Fruit fly (Drosophila melanogaster) whole organism, embryonic: ENCODE results near the gene ClC-c.

Experiments
- Atf6 ChIP-seq: fragments of 200-800 bp; sonication (Bioruptor generic); IDR thresholded peaks from 2 replicates; pipeline ENCODE4 v1.3.6; 2022; ENCODE audit warnings: missing biosample characterization, missing genetic modification characterization
- Bdp1 ChIP-seq: fragments of 200-800 bp; sonication (Bioruptor generic); optimal IDR thresholded peaks from 3 replicates; lab custom pipeline; 2016; ENCODE audit warnings: missing biosample characterization, missing genetic modification characterization
- CG10147 ChIP-seq: fragments of 200-800 bp; sonication (Bioruptor generic); optimal IDR thresholded peaks from 2 replicates; lab custom pipeline; 2019; ENCODE audit warnings: missing biosample characterization, mild to moderate bottlenecking, missing genetic modification characterization, moderate library complexity
- CG10209 ChIP-seq: fragments of 200-800 bp; sonication (Bioruptor generic); optimal IDR thresholded peaks from 3 replicates; lab custom pipeline; 2017; ENCODE audit warnings: missing biosample characterization, mild to moderate bottlenecking, missing genetic modification characterization, missing genetic modification reagents
- CG10543 ChIP-seq: fragments of 200-800 bp; sonication (Bioruptor generic); optimal IDR thresholded peaks from 3 replicates; lab custom pipeline; 2017; ENCODE audit warnings: missing biosample characterization, mild to moderate bottlenecking, missing genetic modification characterization, moderate library complexity
- CG11504 ChIP-seq: fragments of 200-800 bp; sonication (Bioruptor generic); optimal IDR thresholded peaks from 3 replicates; lab custom pipeline; 2019; ENCODE audit warnings: missing biosample characterization, mild to moderate bottlenecking, missing genetic modification characterization, moderate library complexity
- CG12071 ChIP-seq: fragments of 200-800 bp; sonication (Bioruptor generic); optimal IDR thresholded peaks from 3 replicates; lab custom pipeline; 2018; ENCODE audit warnings: missing biosample characterization, mild to moderate bottlenecking, missing genetic modification characterization
- CG12391 ChIP-seq: fragments of 200-800 bp; sonication (Bioruptor generic); optimal IDR thresholded peaks from 3 replicates; lab custom pipeline; 2018; ENCODE audit warnings: missing biosample characterization, mild to moderate bottlenecking, missing genetic modification characterization, moderate library complexity
- CG12769 ChIP-seq: fragments of 200-800 bp; sonication (Bioruptor generic); optimal IDR thresholded peaks from 2 replicates; lab custom pipeline; 2019; ENCODE audit warnings: missing biosample characterization, mild to moderate bottlenecking, missing genetic modification characterization, moderate library complexity
- CG13775 ChIP-seq: fragments of 200-800 bp; sonication (Bioruptor generic); optimal IDR thresholded peaks from 3 replicates; lab custom pipeline; 2017; ENCODE audit warnings: missing biosample characterization, mild to moderate bottlenecking, missing genetic modification characterization
- CG14050 ChIP-seq: fragments of 200-800 bp; sonication (Bioruptor generic); IDR thresholded peaks from 3 replicates; pipeline ENCODE4 v1.3.6; 2022; ENCODE audit warnings: missing biosample characterization, missing genetic modification characterization
- CG16813 ChIP-seq: fragments of 200-800 bp; sonication (Bioruptor generic); IDR thresholded peaks from 3 replicates; pipeline ENCODE4 v1.3.6; 2022; ENCODE audit warnings: missing biosample characterization, missing genetic modification characterization; ENCODE audit not compliant: partially characterized antibody
- CG2120 ChIP-seq: fragments of 200-800 bp; sonication (Bioruptor generic); optimal IDR thresholded peaks from 3 replicates; lab custom pipeline; 2016; ENCODE audit warnings: missing biosample characterization, missing genetic modification characterization
- CG6689 ChIP-seq: fragments of 200-800 bp; sonication (Bioruptor generic); IDR thresholded peaks from 2 replicates; pipeline ENCODE4 v1.3.6; 2022; ENCODE audit warnings: missing biosample characterization, missing genetic modification characterization
- CG7357 ChIP-seq: fragments of 200-800 bp; sonication (Bioruptor generic); IDR thresholded peaks from 3 replicates; pipeline ENCODE4 v1.3.6; 2022; ENCODE audit warnings: missing biosample characterization, missing genetic modification characterization
- CG8089 ChIP-seq: fragments of 200-800 bp; sonication (Bioruptor generic); optimal IDR thresholded peaks from 3 replicates; lab custom pipeline; 2016; ENCODE audit warnings: missing biosample characterization, missing genetic modification characterization
- CG8924 ChIP-seq: fragments of 200-800 bp; optimal IDR thresholded peaks from 3 replicates; lab custom pipeline; 2019; ENCODE audit warnings: missing biosample characterization, mild to moderate bottlenecking, missing genetic modification characterization, moderate library complexity
- CHES-1-like ChIP-seq: fragments of 200-800 bp; sonication (Bioruptor generic); optimal IDR thresholded peaks from 2 replicates; lab custom pipeline; 2016; ENCODE audit warnings: missing biosample characterization, missing genetic modification characterization
- CkIIα-i1 ChIP-seq: fragments of 200-800 bp; sonication (Bioruptor generic); IDR thresholded peaks from 2 replicates; pipeline ENCODE4 v1.3.6; 2022; ENCODE audit warnings: missing biosample characterization, missing genetic modification characterization
- Deaf1 ChIP-seq: fragments of 200-800 bp; optimal IDR thresholded peaks from 3 replicates; lab custom pipeline; 2019; ENCODE audit warnings: missing biosample characterization, mild to moderate bottlenecking, missing genetic modification characterization, moderate library complexity
- E2f2 ChIP-seq: fragments of 200-800 bp; sonication (Bioruptor generic); IDR thresholded peaks from 2 replicates; pipeline ENCODE4 v1.3.6; 2022; ENCODE audit warnings: missing biosample characterization, missing genetic modification characterization
- Elba2 ChIP-seq: fragments of 200-800 bp; sonication (Bioruptor generic); optimal IDR thresholded peaks from 3 replicates; lab custom pipeline; 2016; ENCODE audit warnings: missing biosample characterization, missing genetic modification characterization
- Gug ChIP-seq: fragments of 200-800 bp; sonication (Bioruptor generic); IDR thresholded peaks from 4 replicates; pipeline ENCODE4 v1.3.6; 2022; ENCODE audit warnings: missing biosample characterization, missing genetic modification characterization
- HHEX ChIP-seq: fragments of 200-800 bp; sonication (Bioruptor generic); optimal IDR thresholded peaks from 3 replicates; lab custom pipeline; 2017; ENCODE audit warnings: missing biosample characterization, mild to moderate bottlenecking, missing genetic modification characterization, missing genetic modification reagents
- HLH54F ChIP-seq: fragments of 200-800 bp; sonication (Bioruptor generic); optimal IDR thresholded peaks from 3 replicates; lab custom pipeline; 2016; ENCODE audit warnings: missing biosample characterization, missing genetic modification characterization
- Hmr ChIP-seq: fragments of 200-800 bp; sonication (Bioruptor generic); optimal IDR thresholded peaks from 3 replicates; lab custom pipeline; 2017; ENCODE audit warnings: mild to moderate bottlenecking, missing biosample characterization, missing genetic modification reagents, missing genetic modification characterization
- Hsf ChIP-seq: fragments of 200-800 bp; sonication (Bioruptor generic); optimal IDR thresholded peaks from 3 replicates; lab custom pipeline; 2016; ENCODE audit warnings: missing biosample characterization, missing genetic modification characterization
- Meics ChIP-seq: fragments of 200-800 bp; sonication (Bioruptor generic); optimal IDR thresholded peaks from 2 replicates; lab custom pipeline; 2017; ENCODE audit warnings: missing biosample characterization, mild to moderate bottlenecking, missing genetic modification characterization
- Nf-YB ChIP-seq: fragments of 200-800 bp; sonication (Bioruptor generic); optimal IDR thresholded peaks from 3 replicates; lab custom pipeline; 2019; ENCODE audit warnings: missing biosample characterization, mild to moderate bottlenecking, missing genetic modification characterization, moderate library complexity
- NfI ChIP-seq: fragments of 200-800 bp; sonication (Bioruptor generic); optimal IDR thresholded peaks from 3 replicates; lab custom pipeline; 2018; ENCODE audit warnings: missing biosample characterization, mild to moderate bottlenecking, missing genetic modification characterization, moderate library complexity
- Oli ChIP-seq: fragments of 200-800 bp; sonication (Bioruptor generic); optimal IDR thresholded peaks from 2 replicates; lab custom pipeline; 2018; ENCODE audit warnings: missing biosample characterization, mild to moderate bottlenecking, missing genetic modification characterization, moderate library complexity
- Ptx1 ChIP-seq: fragments of 200-800 bp; sonication (Bioruptor generic); IDR thresholded peaks from 2 replicates; pipeline ENCODE4 v1.3.6; 2022; ENCODE audit warnings: missing biosample characterization, missing genetic modification characterization
- Trl ChIP-seq, 3 experiments: fragments of >200 bp in 2 of 3; fragments of 200-800 bp in 1 of 3; sonication (Bioruptor generic) in 1 of 3; optimal IDR thresholded peaks; 2 replicates in 1 of 3; 3 replicates in 2 of 3; lab custom pipeline; 2016 to 2017; ENCODE audit warnings: missing biosample characterization in 1 of 3, missing genetic modification characterization in 1 of 3
- Xbp1 ChIP-seq: fragments of 200-800 bp; sonication (Bioruptor generic); optimal IDR thresholded peaks from 3 replicates; lab custom pipeline; 2016; ENCODE audit warnings: missing biosample characterization, mild to moderate bottlenecking, missing genetic modification characterization
- bab2 ChIP-seq: fragments of 200-800 bp; sonication (Bioruptor generic); optimal IDR thresholded peaks from 2 replicates; lab custom pipeline; 2016; ENCODE audit warnings: missing biosample characterization, missing genetic modification characterization
- bsh ChIP-seq, 2 experiments: fragments of 200-800 bp; sonication (Bioruptor generic); optimal IDR thresholded peaks; 2 replicates each; lab custom pipeline; 2017 to 2018; ENCODE audit warnings: mild to moderate bottlenecking in 2 of 2, missing biosample characterization in 2 of 2, missing genetic modification characterization in 2 of 2, moderate library complexity in 1 of 2
- dpn ChIP-seq, 2 experiments: fragments of 200-800 bp; sonication (Bioruptor generic); optimal IDR thresholded peaks; 3 replicates each; lab custom pipeline; 2016; ENCODE audit warnings: missing biosample characterization in 2 of 2, missing genetic modification characterization in 2 of 2
- ems ChIP-seq: fragments of 200-800 bp; sonication (Bioruptor generic); optimal IDR thresholded peaks from 3 replicates; lab custom pipeline; 2016; ENCODE audit warnings: missing biosample characterization, missing genetic modification characterization
- fu2 ChIP-seq: fragments of 200-800 bp; sonication (Bioruptor generic); optimal IDR thresholded peaks from 2 replicates; lab custom pipeline; 2016; ENCODE audit warnings: missing biosample characterization, missing genetic modification characterization
- gem ChIP-seq: fragments of 200-800 bp; sonication (Bioruptor generic); optimal IDR thresholded peaks from 2 replicates; lab custom pipeline; 2019; ENCODE audit warnings: missing biosample characterization, mild to moderate bottlenecking, missing genetic modification characterization, moderate library complexity
- gro ChIP-seq: fragments of 200-800 bp; sonication (Bioruptor generic); optimal IDR thresholded peaks from 2 replicates; lab custom pipeline; 2016; ENCODE audit warnings: missing biosample characterization, missing genetic modification characterization
- oc ChIP-seq: fragments of 200-800 bp; sonication (Bioruptor generic); optimal IDR thresholded peaks from 2 replicates; lab custom pipeline; 2018; ENCODE audit warnings: missing biosample characterization, mild to moderate bottlenecking, missing genetic modification characterization, moderate library complexity
- org-1 ChIP-seq: fragments of 200-800 bp; sonication (Bioruptor generic); optimal IDR thresholded peaks from 2 replicates; lab custom pipeline; 2017; ENCODE audit warnings: missing biosample characterization, missing genetic modification characterization
- otp ChIP-seq: fragments of 200-800 bp; sonication (Bioruptor generic); IDR thresholded peaks from 3 replicates; pipeline ENCODE4, ENCODE4 v1.3.6; 2022; ENCODE audit warnings: missing biosample characterization, missing genetic modification characterization
- pho ChIP-seq: fragments of 200-800 bp; sonication (Bioruptor generic); optimal IDR thresholded peaks from 2 replicates; lab custom pipeline; 2016; ENCODE audit warnings: missing biosample characterization, missing genetic modification characterization
- row ChIP-seq: fragments of 200-800 bp; sonication (Bioruptor generic); IDR thresholded peaks from 3 replicates; pipeline ENCODE4 v1.3.6; 2022; ENCODE audit warnings: missing biosample characterization, missing genetic modification characterization
- so ChIP-seq: fragments of 200-800 bp; sonication (Bioruptor generic); IDR thresholded peaks from 3 replicates; pipeline ENCODE4 v1.3.6; 2022; ENCODE audit warnings: missing biosample characterization, missing genetic modification characterization
- tll ChIP-seq, 2 experiments: fragments of 200-800 bp in 1 of 2; fragments of >200 bp in 1 of 2; sonication (Bioruptor generic) in 1 of 2; optimal IDR thresholded peaks; 2 replicates each; lab custom pipeline; 2017 to 2019; ENCODE audit warnings: missing biosample characterization in 2 of 2, missing genetic modification characterization in 2 of 2, mild to moderate bottlenecking in 1 of 2, moderate library complexity in 1 of 2
- vnd ChIP-seq: fragments of 200-800 bp; sonication (Bioruptor generic); IDR thresholded peaks from 3 replicates; pipeline ENCODE4 v1.3.6; 2022; ENCODE audit warnings: missing biosample characterization, missing genetic modification characterization; ENCODE audit not compliant: partially characterized antibody

The ClC-c gene

dm6 chr3L:16048086-16048485, 42.2 kb upstream of the ClC-c start (continued):
- TF ChIP-seq oc (tag; lab: Kevin White, UChicago) (no peak), Elba2 (GFP tag; lab: Kevin White, UChicago) (no peak), HHEX (GFP tag; lab: Kevin White, UChicago) (peak; percentile 46), CG7357 (GFP tag; lab: Robert Waterston, UW) (peak; percentile 34; the same call in 1 of the 3 replicates), Meics (GFP tag; lab: Kevin White, UChicago) (peak; percentile 55), CG10209 (GFP tag; lab: Kevin White, UChicago) (peak; percentile 39), CG8924 (tag; lab: Kevin White, UChicago) (peak; percentile 45), CG10543 (peak; percentile 82), Bdp1 (GFP tag; lab: Kevin White, UChicago) (peak; percentile 4), Oli (peak; percentile 49), Xbp1 (GFP tag; lab: Kevin White, UChicago) (peak; percentile 39), Atf6 (GFP tag; lab: Robert Waterston, UW) (peak; percentile 69), fu2 (GFP tag; lab: Kevin White, UChicago) (peak; percentile 18), Nf-YB (GFP tag; lab: Kevin White, UChicago) (no peak), dpn (GFP tag; optimal IDR thresholded peaks at IDR 0.05; lab: Kevin White, UChicago) (peak; percentile 32 to 65), CG16813 (GFP tag; lab: Robert Waterston, UW) (no peak), Gug (GFP tag; lab: Robert Waterston, UW) (peak; percentile 32; the same call in 1 of the 4 replicates), CG10147 (peak; percentile 40), vnd (GFP tag; lab: Robert Waterston, UW) (no peak), gem (tag; lab: Kevin White, UChicago) (peak; percentile 56), CHES-1-like (GFP tag; lab: Kevin White, UChicago) (peak; percentile 40), pho (GFP tag; lab: Kevin White, UChicago) (peak; percentile 37), Hmr (GFP tag; lab: Kevin White, UChicago) (peak; percentile 69), CG12071 (GFP tag; lab: Kevin White, UChicago) (peak; percentile 23), E2f2 (GFP tag; lab: Robert Waterston, UW) (peak; percentile 36; the same call in 1 of the 2 replicates), CkIIα-i1 (GFP tag; lab: Robert Waterston, UW) (no peak), CG12769 (peak; percentile 72), CG12391 (tag; lab: Kevin White, UChicago) (peak; percentile 27), CG14050 (GFP tag; lab: Robert Waterston, UW) (peak; percentile 25; the same call in 1 of the 3 replicates), org-1 (GFP tag; lab: Kevin White, UChicago) (peak; percentile 52), NfI (GFP tag; lab: Kevin White, UChicago) (peak; percentile 59), otp (GFP tag; lab: Robert Waterston, UW) (0 out of 3 replicates have a peak, but pooled peaks have one; percentile 39), so (GFP tag; lab: Robert Waterston, UW) (peak; percentile 84; the same call in 2 of the 3 replicates), Hsf (GFP tag; lab: Kevin White, UChicago) (peak; percentile 32), Ptx1 (GFP tag; lab: Robert Waterston, UW) (peak; percentile 52; the same call in 1 of the 2 replicates), bsh (GFP tag; optimal IDR thresholded peaks at IDR 0.05; lab: Kevin White, UChicago) (peak in 1 of 2 experiments; percentile 18), CG11504 (tag; lab: Kevin White, UChicago) (peak; percentile 46), CG8089 (GFP tag; lab: Kevin White, UChicago) (peak; percentile 23), CG13775 (peak; percentile 26), CG6689 (GFP tag; lab: Robert Waterston, UW) (peak; percentile 48; the same call in 1 of the 2 replicates), Trl (optimal IDR thresholded peaks at IDR 0.05; lab: Kevin White, UChicago) (no peak), Trl (GFP tag; optimal IDR thresholded peaks at IDR 0.05; lab: Kevin White, UChicago) (peak; percentile 22), ems (GFP tag; lab: Kevin White, UChicago) (no peak), bab2 (GFP tag; lab: Kevin White, UChicago) (peak; percentile 54), gro (GFP tag; lab: Kevin White, UChicago) (peak; percentile 28), CG2120 (GFP tag; lab: Kevin White, UChicago) (peak; percentile 81), row (GFP tag; lab: Robert Waterston, UW) (peak; percentile 71), tll (GFP tag; optimal IDR thresholded peaks at IDR 0.05; lab: Kevin White, UChicago) (no peak), Deaf1 (peak; percentile 4), HLH54F (GFP tag; lab: Kevin White, UChicago) (peak; percentile 45)
